Fruit fly (Drosophila melanogaster): ENCODE data around the gene CG18563.

- TF ChIP-seq EcR (GFP tag; optimal IDR thresholded peaks at IDR 0.05) (no peak), psq (optimal IDR thresholded peaks at IDR 0.05) (no peak), usp (GFP tag; optimal IDR thresholded peaks at IDR 0.05) (no peak)
Observed at dm6 chr2L:17412533-17412932, 45.3 kb downstream of the CG18563 start, which contains the start of gene Rsph9.

All from whole organism.